Worm (Caenorhabditis elegans): ENCODE data around the gene spr-3.

- TF ChIP-seq mbf-1 (tag; optimal IDR thresholded peaks at IDR 0.05) (no peak), aly-2 (tag; optimal IDR thresholded peaks at IDR 0.05) (no peak), nhr-6 (tag; optimal IDR thresholded peaks at IDR 0.05) (no peak), ceh-82 (tag; optimal IDR thresholded peaks at IDR 0.05) (no peak), ztf-11 (tag; optimal IDR thresholded peaks at IDR 0.05) (no peak), nhr-129 (tag; optimal IDR thresholded peaks at IDR 0.05) (no peak), lin-13 (GFP tag; optimal IDR thresholded peaks at IDR 0.05) (no peak), elt-3 (tag; optimal IDR thresholded peaks at IDR 0.05) (no peak), ama-1 (optimal IDR thresholded peaks at IDR 0.05) (no peak), unc-62 (GFP tag; optimal IDR thresholded peaks at IDR 0.05) (no peak), unc-55 (GFP tag; optimal IDR thresholded peaks at IDR 0.05) (peak; percentile 56), Y55F3AM.14 (GFP tag; optimal IDR thresholded peaks at IDR 0.05) (no peak), nhr-12 (tag; optimal IDR thresholded peaks at IDR 0.05) (no peak)
These were observed 25.0 kb upstream of the spr-3 start, which contains the start of gene ncr-1 for ce11 chrX:4488807-4489336.
